Fruit fly (Drosophila melanogaster) whole organism, embryonic: ENCODE data around the gene blp.

Experiments
- Ada2b ChIP-seq: fragments of 200-800 bp; sonication (Bioruptor generic); IDR thresholded peaks from 2 replicates; pipeline ENCODE4 v1.3.6; 2022; ENCODE audit warnings: missing biosample characterization, missing genetic modification characterization
- Aef1 ChIP-seq: fragments of 200-800 bp; sonication (Bioruptor generic); IDR thresholded peaks from 3 replicates; pipeline ENCODE4 v1.3.6; 2022; ENCODE audit warnings: missing biosample characterization, missing genetic modification characterization
- Blimp-1 ChIP-seq: fragments of 200-800 bp; sonication (Bioruptor generic); optimal IDR thresholded peaks from 3 replicates; lab custom pipeline; 2018; ENCODE audit warnings: missing biosample characterization, missing genetic modification characterization, mild to moderate bottlenecking, moderate library complexity, missing genetic modification reagents
- C15 ChIP-seq: fragments of 200-800 bp; sonication (Bioruptor generic); IDR thresholded peaks from 3 replicates; pipeline ENCODE4 v1.3.6; 2022; ENCODE audit warnings: missing biosample characterization, missing genetic modification characterization
- CG10209 ChIP-seq: fragments of 200-800 bp; sonication (Bioruptor generic); optimal IDR thresholded peaks from 3 replicates; lab custom pipeline; 2017; ENCODE audit warnings: missing biosample characterization, mild to moderate bottlenecking, missing genetic modification characterization, missing genetic modification reagents
- CG10543 ChIP-seq: fragments of 200-800 bp; sonication (Bioruptor generic); optimal IDR thresholded peaks from 3 replicates; lab custom pipeline; 2017; ENCODE audit warnings: missing biosample characterization, mild to moderate bottlenecking, missing genetic modification characterization, moderate library complexity
- CG10979 ChIP-seq: fragments of 200-800 bp; sonication (Bioruptor generic); optimal IDR thresholded peaks from 2 replicates; lab custom pipeline; 2018; ENCODE audit warnings: missing biosample characterization, mild to moderate bottlenecking, missing genetic modification characterization, moderate library complexity
- CG11504 ChIP-seq: fragments of 200-800 bp; sonication (Bioruptor generic); optimal IDR thresholded peaks from 3 replicates; lab custom pipeline; 2019; ENCODE audit warnings: missing biosample characterization, mild to moderate bottlenecking, missing genetic modification characterization, moderate library complexity
- CG12391 ChIP-seq: fragments of 200-800 bp; sonication (Bioruptor generic); optimal IDR thresholded peaks from 3 replicates; lab custom pipeline; 2018; ENCODE audit warnings: missing biosample characterization, mild to moderate bottlenecking, missing genetic modification characterization, moderate library complexity
- CG14441 ChIP-seq: fragments of 200-800 bp; sonication (Bioruptor generic); IDR thresholded peaks from 2 replicates; pipeline ENCODE4 v1.3.6; 2022; ENCODE audit warnings: missing biosample characterization, missing genetic modification characterization
- CG30403 ChIP-seq: fragments of 200-800 bp; sonication (Bioruptor generic); optimal IDR thresholded peaks from 3 replicates; lab custom pipeline; 2016; ENCODE audit warnings: missing biosample characterization, missing genetic modification characterization
- CG34224 ChIP-seq: fragments of 200-800 bp; sonication (Bioruptor generic); IDR thresholded peaks from 3 replicates; pipeline ENCODE4 v1.3.6; 2022; ENCODE audit warnings: missing biosample characterization, missing genetic modification characterization; ENCODE audit not compliant: partially characterized antibody
- CG4282 ChIP-seq: fragments of 200-800 bp; sonication (Bioruptor generic); optimal IDR thresholded peaks from 2 replicates; lab custom pipeline; 2016; ENCODE audit warnings: missing biosample characterization, missing genetic modification characterization
- CG4360 ChIP-seq: fragments of 200-800 bp; sonication (Bioruptor generic); IDR thresholded peaks from 2 replicates; pipeline ENCODE4 v1.3.6; 2022; ENCODE audit warnings: missing biosample characterization, missing genetic modification characterization
- CG4617 ChIP-seq: fragments of 200-800 bp; sonication (Bioruptor generic); optimal IDR thresholded peaks from 3 replicates; lab custom pipeline; 2016; ENCODE audit warnings: missing biosample characterization, missing genetic modification characterization, borderline replicate concordance
- CG4707 ChIP-seq: fragments of 200-800 bp; sonication (Bioruptor generic); optimal IDR thresholded peaks from 2 replicates; lab custom pipeline; 2018; ENCODE audit warnings: missing biosample characterization, mild to moderate bottlenecking, missing genetic modification characterization, moderate library complexity
- CG6654 ChIP-seq: fragments of 200-800 bp; sonication (Bioruptor generic); optimal IDR thresholded peaks from 2 replicates; lab custom pipeline; 2017; ENCODE audit warnings: missing biosample characterization, mild to moderate bottlenecking, missing genetic modification characterization
- CG6689 ChIP-seq: fragments of 200-800 bp; sonication (Bioruptor generic); IDR thresholded peaks from 2 replicates; pipeline ENCODE4 v1.3.6; 2022; ENCODE audit warnings: missing biosample characterization, missing genetic modification characterization
- Dbx ChIP-seq: fragments of 200-800 bp; sonication (Bioruptor generic); IDR thresholded peaks from 3 replicates; pipeline ENCODE4 v1.3.6; 2022; ENCODE audit warnings: missing biosample characterization, missing genetic modification characterization
- E2f2 ChIP-seq: fragments of 200-800 bp; sonication (Bioruptor generic); IDR thresholded peaks from 2 replicates; pipeline ENCODE4 v1.3.6; 2022; ENCODE audit warnings: missing biosample characterization, missing genetic modification characterization
- Ets97D ChIP-seq: fragments of 200-800 bp; sonication (Bioruptor generic); optimal IDR thresholded peaks from 3 replicates; lab custom pipeline; 2016; ENCODE audit warnings: missing biosample characterization, missing genetic modification characterization
- Gug ChIP-seq: fragments of 200-800 bp; sonication (Bioruptor generic); IDR thresholded peaks from 4 replicates; pipeline ENCODE4 v1.3.6; 2022; ENCODE audit warnings: missing biosample characterization, missing genetic modification characterization
- HmgD ChIP-seq: fragments of 200-800 bp; sonication (Bioruptor generic); optimal IDR thresholded peaks from 3 replicates; lab custom pipeline; 2016; ENCODE audit warnings: missing biosample characterization, missing genetic modification characterization
- Hr51 ChIP-seq, 2 experiments: fragments of 200-800 bp; sonication (Bioruptor generic); optimal IDR thresholded peaks; 2 replicates in 1 of 2; 3 replicates in 1 of 2; lab custom pipeline; 2016 to 2018; ENCODE audit warnings: missing biosample characterization in 2 of 2, missing genetic modification characterization in 2 of 2, mild to moderate bottlenecking in 1 of 2, moderate library complexity in 1 of 2
- NC2β ChIP-seq: fragments of 200-800 bp; sonication (Bioruptor generic); optimal IDR thresholded peaks from 2 replicates; lab custom pipeline; 2016; ENCODE audit warnings: missing biosample characterization, missing genetic modification characterization
- NfI ChIP-seq: fragments of 200-800 bp; sonication (Bioruptor generic); optimal IDR thresholded peaks from 3 replicates; lab custom pipeline; 2018; ENCODE audit warnings: missing biosample characterization, mild to moderate bottlenecking, missing genetic modification characterization, moderate library complexity
- Opbp ChIP-seq: fragments of 200-800 bp; sonication (Bioruptor generic); IDR thresholded peaks from 3 replicates; pipeline ENCODE4 v1.3.6; 2022; ENCODE audit warnings: missing biosample characterization, missing genetic modification characterization; ENCODE audit not compliant: partially characterized antibody
- Rfx ChIP-seq: fragments of 200-800 bp; sonication (Bioruptor generic); IDR thresholded peaks from 2 replicates; pipeline ENCODE4 v1.3.6; 2022; ENCODE audit warnings: missing biosample characterization, missing genetic modification characterization
- Sox102F ChIP-seq: fragments of 200-800 bp; sonication (Bioruptor generic); optimal IDR thresholded peaks from 2 replicates; lab custom pipeline; 2018; ENCODE audit warnings: missing biosample characterization, mild to moderate bottlenecking, missing genetic modification characterization, moderate library complexity
- Spps ChIP-seq: fragments of 200-800 bp; sonication (Bioruptor generic); optimal IDR thresholded peaks from 2 replicates; lab custom pipeline; 2018; ENCODE audit warnings: missing biosample characterization, mild to moderate bottlenecking, missing genetic modification characterization
- Ssrp ChIP-seq: fragments of 200-800 bp; sonication (Bioruptor generic); optimal IDR thresholded peaks from 2 replicates; lab custom pipeline; 2018; ENCODE audit warnings: missing biosample characterization, mild to moderate bottlenecking, missing genetic modification characterization, moderate library complexity
- Xbp1 ChIP-seq: fragments of 200-800 bp; sonication (Bioruptor generic); optimal IDR thresholded peaks from 3 replicates; lab custom pipeline; 2016; ENCODE audit warnings: missing biosample characterization, mild to moderate bottlenecking, missing genetic modification characterization
- bbx ChIP-seq: fragments of 200-800 bp; sonication (Bioruptor generic); IDR thresholded peaks from 2 replicates; pipeline ENCODE4 v1.3.6; 2022; ENCODE audit warnings: missing biosample characterization, missing genetic modification characterization; ENCODE audit not compliant: partially characterized antibody
- bsh ChIP-seq, 2 experiments: fragments of 200-800 bp; sonication (Bioruptor generic); optimal IDR thresholded peaks; 2 replicates each; lab custom pipeline; 2017 to 2018; ENCODE audit warnings: mild to moderate bottlenecking in 2 of 2, missing biosample characterization in 2 of 2, missing genetic modification characterization in 2 of 2, moderate library complexity in 1 of 2
- dimm ChIP-seq: fragments of 200-800 bp; sonication (Bioruptor generic); IDR thresholded peaks from 2 replicates; pipeline ENCODE4 v1.3.6; 2022; ENCODE audit warnings: missing biosample characterization, missing genetic modification characterization
- dmrt99B ChIP-seq: fragments of 200-800 bp; sonication (Bioruptor generic); optimal IDR thresholded peaks from 2 replicates; lab custom pipeline; 2018; ENCODE audit warnings: missing biosample characterization, mild to moderate bottlenecking, missing genetic modification characterization, moderate library complexity
- fu2 ChIP-seq: fragments of 200-800 bp; sonication (Bioruptor generic); optimal IDR thresholded peaks from 2 replicates; lab custom pipeline; 2016; ENCODE audit warnings: missing biosample characterization, missing genetic modification characterization
- lab ChIP-seq: fragments of 200-800 bp; sonication (Bioruptor generic); optimal IDR thresholded peaks from 3 replicates; lab custom pipeline; 2017; ENCODE audit warnings: missing biosample characterization, missing genetic modification characterization, mild to moderate bottlenecking, moderate library complexity, missing genetic modification reagents
- mam ChIP-seq: fragments of 200-800 bp; sonication (Bioruptor generic); optimal IDR thresholded peaks from 3 replicates; lab custom pipeline; 2016; ENCODE audit warnings: missing biosample characterization, missing genetic modification characterization
- p53 ChIP-seq: fragments of 200-800 bp; sonication (Bioruptor generic); optimal IDR thresholded peaks from 2 replicates; lab custom pipeline; 2016; ENCODE audit warnings: missing biosample characterization, missing genetic modification characterization
- pros ChIP-seq: fragments of 200-800 bp; sonication (Bioruptor generic); optimal IDR thresholded peaks from 3 replicates; lab custom pipeline; 2019; ENCODE audit warnings: missing biosample characterization, mild to moderate bottlenecking, missing genetic modification characterization, moderate library complexity
- row ChIP-seq: fragments of 200-800 bp; sonication (Bioruptor generic); IDR thresholded peaks from 3 replicates; pipeline ENCODE4 v1.3.6; 2022; ENCODE audit warnings: missing biosample characterization, missing genetic modification characterization
- sens ChIP-seq: fragments of 200-800 bp; sonication (Bioruptor generic); peaks from one replicate; lab custom pipeline; 2016; ENCODE audit warnings: missing biosample characterization, missing genetic modification characterization
- sisA ChIP-seq: fragments of 200-800 bp; sonication (Bioruptor generic); IDR thresholded peaks from 2 replicates; pipeline ENCODE4 v1.3.6; 2022; ENCODE audit warnings: missing biosample characterization, missing genetic modification characterization
- stc ChIP-seq: fragments of 200-800 bp; sonication (Bioruptor generic); IDR thresholded peaks from 2 replicates; pipeline ENCODE4 v1.3.6; 2022; ENCODE audit warnings: missing biosample characterization, missing genetic modification characterization
- tgo ChIP-seq: fragments of 200-800 bp; sonication (Bioruptor generic); IDR thresholded peaks from 3 replicates; pipeline ENCODE4 v1.3.6; 2022; ENCODE audit warnings: missing biosample characterization, missing genetic modification characterization
- vvl ChIP-seq: fragments of 200-800 bp; sonication (Bioruptor generic); IDR thresholded peaks from 2 replicates; pipeline ENCODE4 v1.3.6; 2022; ENCODE audit warnings: missing biosample characterization, missing genetic modification characterization
- wdn ChIP-seq: fragments of 200-800 bp; sonication (Bioruptor generic); IDR thresholded peaks from 2 replicates; pipeline ENCODE4 v1.3.6; 2022; ENCODE audit warnings: missing biosample characterization, missing genetic modification characterization
- wor ChIP-seq: fragments of 200-800 bp; sonication (Bioruptor generic); IDR thresholded peaks from 2 replicates; pipeline ENCODE4 v1.3.6; 2022; ENCODE audit warnings: missing biosample characterization, missing genetic modification characterization
- zfh1 ChIP-seq: fragments of 200-800 bp; sonication (Bioruptor generic); IDR thresholded peaks from 3 replicates; pipeline ENCODE4 v1.3.6; 2022; ENCODE audit warnings: missing biosample characterization, missing genetic modification characterization

The blp gene

dm6 chr3R:15927172-15927571, 6.5 kb upstream of the blp start (continued):
- TF ChIP-seq Dbx (GFP tag; lab: Robert Waterston, UW) (0 out of 3 replicates have a peak, but pooled peaks have one; percentile 21), CG6689 (GFP tag; lab: Robert Waterston, UW) (0 out of 2 replicates have a peak, but pooled peaks have one; percentile 30), Opbp (no peak), CG14441 (peak; percentile 70), Ets97D (GFP tag; lab: Kevin White, UChicago) (no peak), bbx (GFP tag; lab: Robert Waterston, UW) (no peak), Spps (tag; lab: Kevin White, UChicago) (no peak), CG11504 (tag; lab: Kevin White, UChicago) (peak; percentile 64), mam (GFP tag; lab: Kevin White, UChicago) (no peak), p53 (GFP tag; lab: Kevin White, UChicago) (no peak), NfI (no peak), CG4617 (no peak), vvl (GFP tag; lab: Robert Waterston, UW) (peak; percentile 70), CG4360 (GFP tag; lab: Robert Waterston, UW) (no peak), CG34224 (GFP tag; lab: Robert Waterston, UW) (no peak), CG10543 (GFP tag; lab: Kevin White, UChicago) (peak; percentile 8), CG30403 (peak; percentile 48), wdn (GFP tag; lab: Robert Waterston, UW) (no peak), CG4282 (GFP tag; lab: Kevin White, UChicago) (no peak), bsh (GFP tag; optimal IDR thresholded peaks at IDR 0.05; lab: Kevin White, UChicago) (peak; percentile 7 to 28), Hr51 (GFP tag; optimal IDR thresholded peaks at IDR 0.05; lab: Kevin White, UChicago) (peak in 1 of 2 experiments; percentile 71), Ssrp (tag; lab: Kevin White, UChicago) (peak; percentile 17), HmgD (GFP tag; lab: Kevin White, UChicago) (no peak), CG10979 (tag; lab: Kevin White, UChicago) (peak; percentile 10), Xbp1 (GFP tag; lab: Kevin White, UChicago) (peak; percentile 32), E2f2 (GFP tag; lab: Robert Waterston, UW) (peak; percentile 22; the same call in 1 of the 2 replicates), Gug (GFP tag; lab: Robert Waterston, UW) (0 out of 4 replicates have a peak, but pooled peaks have one; percentile 16), CG6654 (GFP tag; lab: Kevin White, UChicago) (no peak), fu2 (no peak), sisA (GFP tag; lab: Robert Waterston, UW) (peak; percentile 41), row (GFP tag; lab: Robert Waterston, UW) (peak; percentile 65), zfh1 (peak; percentile 23; the same call in 1 of the 3 replicates), sens (GFP tag; lab: Kevin White, UChicago) (peak; percentile 89), CG10209 (GFP tag; lab: Kevin White, UChicago) (peak; percentile 35), Sox102F (GFP tag; lab: Kevin White, UChicago) (peak; percentile 53), tgo (GFP tag; lab: Robert Waterston, UW) (peak; percentile 50; the same call in 2 of the 3 replicates), Blimp-1 (GFP tag; lab: Kevin White, UChicago) (peak; percentile 43), Rfx (GFP tag; lab: Robert Waterston, UW) (peak; percentile 40; the same call in 1 of the 2 replicates), dmrt99B (tag; lab: Kevin White, UChicago) (peak; percentile 61), wor (GFP tag; lab: Robert Waterston, UW) (0 out of 2 replicates have a peak, but pooled peaks have one; percentile 19), Aef1 (GFP tag; lab: Robert Waterston, UW) (peak; percentile 50; the same call in 2 of the 3 replicates), C15 (0 out of 3 replicates have a peak, but pooled peaks have one; percentile 14), lab (GFP tag; lab: Kevin White, UChicago) (peak; percentile 34), pros (GFP tag; lab: Kevin White, UChicago) (no peak), CG12391 (tag; lab: Kevin White, UChicago) (peak; percentile 38), CG4707 (peak; percentile 29), NC2β (GFP tag; lab: Kevin White, UChicago) (no peak), Ada2b (peak; percentile 34; the same call in 1 of the 2 replicates), dimm (GFP tag; lab: Robert Waterston, UW) (no peak), stc (0 out of 2 replicates have a peak, but pooled peaks have one; percentile 21)
